Fruit fly (Drosophila melanogaster) whole organism, larva: ENCODE data around the gene HDAC11.
A peak's percentile ranks its signal among the peaks of the same experiment; 100 is the strongest.

ENCODE experiments used
- noc ChIP-seq: fragments of 200-800 bp; sonication (Bioruptor generic); optimal IDR thresholded peaks from 3 replicates; lab custom pipeline; 2019; ENCODE audit warnings: missing biosample characterization, mild to moderate bottlenecking, missing genetic modification characterization, moderate library complexity

HDAC11 gene

dm6 chr3R:24828234-24828633 is 27.8 kb downstream of the HDAC11 start, which contains the start of gene RabX4:
TSS of gene RabX4 (minus strand) at chr3R:24828409.
- TF ChIP-seq noc (tag; lab: Kevin White, UChicago): no peak

- no peak for TF ChIP-seq noc (tag; lab: Kevin White, UChicago)
These were observed 30.5 kb downstream of the HDAC11 start, which contains the start of gene niki for dm6 chr3R:24825548-24825947. TSS of gene niki (minus strand) at chr3R:24825648.

dm6 chr3R:24823061-24823460 is 33.0 kb downstream of the HDAC11 start:
- TF ChIP-seq noc (tag; lab: Kevin White, UChicago): no peak

- no peak for TF ChIP-seq noc (tag; lab: Kevin White, UChicago)
These were observed 38.8 kb downstream of the HDAC11 start, which contains the start of the genes CG5808 and Saf-B for dm6 chr3R:24816993-24817854. TSS of gene CG5808 (minus strand) at chr3R:24817007. TSS of gene Saf-B (plus strand) at chr3R:24817464.

dm6 chr3R:24813637-24814301 is 42.3 kb downstream of the HDAC11 start, which contains the start of the genes lili and CG34150:
TSS of gene lili (minus strand) at chr3R:24814012.
TSS of gene CG34150 (plus strand) at chr3R:24814262.
- peak; percentile 57 for TF ChIP-seq noc (tag; lab: Kevin White, UChicago)

- no peak for TF ChIP-seq noc (tag; lab: Kevin White, UChicago)
These were observed 42.9 kb downstream of the HDAC11 start for dm6 chr3R:24812987-24813636.

- TF ChIP-seq noc (tag; lab: Kevin White, UChicago): no peak
These were observed 43.6 kb downstream of the HDAC11 start for dm6 chr3R:24812394-24812793.

dm6 chr3R:24810844-24811625 is 45.0 kb downstream of the HDAC11 start:
- TF ChIP-seq noc (tag; lab: Kevin White, UChicago): peak; percentile 96

dm6 chr3R:24809576-24810279 is 46.3 kb downstream of the HDAC11 start:
- TF ChIP-seq noc (tag; lab: Kevin White, UChicago): peak; percentile 70

- no peak for TF ChIP-seq noc (tag; lab: Kevin White, UChicago)
These were observed 48.7 kb downstream of the HDAC11 start, which contains the start of gene CG6980 for dm6 chr3R:24807321-24807720. TSS of gene CG6980 (plus strand) at chr3R:24807621.

dm6 chr3R:24805048-24805447 is 51.0 kb downstream of the HDAC11 start, which contains the start of gene polybromo:
TSS of gene polybromo (minus strand) at chr3R:24805259.
- TF ChIP-seq noc (tag; lab: Kevin White, UChicago): no peak
